Worm (Caenorhabditis elegans) whole organism, dauer: ENCODE results near the gene clec-214.

ENCODE experiments used
- unc-62 ChIP-seq: sonication (generic microtip); optimal IDR thresholded peaks from 2 replicates; lab custom pipeline; 2017; ENCODE audit warnings: missing biosample characterization, missing genetic modification reagents, missing genetic modification characterization

clec-214 gene

DNA sequence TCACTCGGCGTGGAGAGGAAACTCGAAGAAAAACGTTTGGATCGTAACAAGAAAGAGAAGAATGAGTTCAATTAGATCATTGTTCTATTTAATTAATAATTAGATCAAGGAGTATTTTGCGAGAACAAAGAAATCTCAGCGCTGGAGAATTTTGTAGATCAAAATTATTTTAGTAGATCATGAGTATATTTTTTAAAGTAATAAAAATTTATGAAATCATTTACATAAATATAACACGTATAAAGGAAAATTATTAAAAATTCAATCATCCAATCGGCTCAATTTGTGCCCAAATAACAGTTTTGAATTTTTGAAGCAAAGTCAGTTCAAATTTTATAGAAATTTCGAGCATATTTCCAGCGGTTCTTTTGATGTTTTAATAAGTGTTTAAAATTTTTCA lies 14.0 kb downstream of the clec-214 start, which contains the start of gene C50E3.13:
TSS of gene C50E3.13 (minus strand) at position 101 of the 400 bp plus-strand sequence.
- TF ChIP-seq unc-62 (GFP tag; lab: Kevin White, UChicago), result no peak

DNA sequence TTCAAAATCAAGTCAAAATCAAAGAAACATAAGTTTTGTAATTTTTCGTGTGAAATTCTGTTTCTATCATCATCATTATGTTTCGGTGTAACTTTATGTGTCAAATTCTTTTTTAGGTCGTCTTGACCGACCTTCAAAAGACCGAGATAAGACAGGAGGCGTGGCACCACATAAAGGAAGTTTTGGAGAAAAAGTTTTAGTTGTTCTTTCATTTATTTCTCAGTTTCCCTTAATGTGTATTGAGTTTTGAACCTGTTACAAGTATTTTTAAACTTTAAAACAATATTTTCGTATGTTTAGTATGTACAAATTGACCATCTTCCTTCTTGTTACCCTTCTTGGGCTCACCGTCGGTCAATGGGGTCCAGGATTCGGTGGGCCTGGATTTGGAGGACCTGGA lies 14.5 kb downstream of the clec-214 start, which contains the start of gene grsp-4:
TSS of gene grsp-4 (plus strand) at position 301 of the 400 bp plus-strand sequence.
- no peak for TF ChIP-seq unc-62 (GFP tag; lab: Kevin White, UChicago)

DNA sequence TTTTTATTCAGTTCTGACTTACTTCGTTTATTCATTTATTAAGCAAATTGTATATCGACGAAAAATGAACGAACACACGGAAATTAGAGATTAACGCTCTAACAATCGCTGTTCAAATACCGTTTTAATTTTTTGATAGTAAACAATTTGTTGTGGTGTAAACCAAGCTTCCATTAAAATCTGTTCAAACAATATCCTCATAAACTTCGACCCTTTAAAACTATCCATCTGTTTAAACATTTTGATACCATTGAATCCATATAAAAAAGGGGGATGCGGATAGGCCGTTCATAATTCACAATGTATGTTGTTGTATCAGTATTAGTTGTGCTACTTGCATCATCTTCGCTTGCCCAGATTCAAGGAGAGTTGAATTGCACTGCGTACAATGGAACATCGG lies 16.4 kb downstream of the clec-214 start, which contains the start of gene F07C4.6:
TSS of gene F07C4.6 (plus strand) at position 301 of the 400 bp plus-strand sequence.
- TF ChIP-seq unc-62 (GFP tag; lab: Kevin White, UChicago), result no peak

DNA sequence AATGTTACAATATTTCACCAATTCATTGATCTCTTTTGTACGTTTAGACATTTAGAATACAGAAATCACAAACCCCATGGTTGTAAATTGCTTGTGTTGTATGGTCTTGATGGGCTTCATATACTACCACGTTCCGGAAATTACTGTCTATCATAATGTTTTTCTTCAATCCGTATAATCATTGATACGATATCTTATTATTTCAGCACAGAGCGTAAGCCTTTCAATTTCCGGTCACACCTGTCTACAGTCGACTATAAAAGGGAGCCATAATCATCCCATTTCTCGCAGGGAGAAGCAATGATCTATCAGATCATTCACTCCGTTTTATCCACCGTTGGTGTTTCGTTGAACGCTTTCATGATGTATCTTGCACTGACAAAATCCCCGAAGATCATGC lies 19.3 kb downstream of the clec-214 start, which contains the start of gene srd-30:
TSS of gene srd-30 (plus strand) at position 301 of the 400 bp plus-strand sequence.
- TF ChIP-seq unc-62 (GFP tag; lab: Kevin White, UChicago), result no peak

DNA sequence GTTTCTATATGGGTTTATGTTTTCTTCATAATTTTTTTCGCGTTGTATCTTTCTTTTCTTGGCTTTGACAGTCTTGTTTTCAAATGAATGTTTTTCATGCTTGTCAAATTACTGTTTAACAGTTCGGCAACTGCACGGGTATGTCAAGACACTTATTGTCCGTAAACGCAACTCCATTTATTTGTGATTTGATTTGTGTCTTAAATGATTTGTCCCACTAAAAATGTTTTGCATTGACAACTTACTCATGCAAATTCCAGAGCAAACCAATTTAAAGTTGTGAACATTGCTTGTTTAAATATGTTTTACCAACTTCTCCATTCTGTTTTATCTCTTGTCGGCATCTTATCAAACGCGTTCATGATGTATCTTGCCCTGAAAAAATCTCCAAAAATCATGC lies 21.6 kb downstream of the clec-214 start, which contains the start of gene srd-25:
TSS of gene srd-25 (plus strand) at position 301 of the 400 bp plus-strand sequence.
- no peak for TF ChIP-seq unc-62 (GFP tag; lab: Kevin White, UChicago)

DNA sequence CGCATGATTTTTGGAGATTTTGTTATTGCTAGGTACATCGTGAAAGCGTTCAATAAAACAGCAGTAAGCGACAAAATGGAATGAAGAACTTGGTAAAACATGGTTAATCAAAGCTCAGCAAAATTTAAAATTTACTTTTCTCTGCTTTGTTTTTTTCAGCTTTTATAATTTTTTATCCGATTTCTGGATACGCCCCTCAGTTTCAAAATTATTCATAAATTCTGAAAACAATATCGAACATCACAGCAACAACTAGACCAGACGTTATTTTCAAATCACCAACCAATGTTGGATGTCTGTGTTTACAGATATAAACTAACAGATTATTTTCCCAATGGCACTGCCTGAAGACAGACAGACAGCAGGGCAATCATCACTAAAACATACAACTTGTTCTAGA lies 24.5 kb downstream of the clec-214 start, which contains the start of gene srd-31:
TSS of gene srd-31 (minus strand) at position 101 of the 400 bp plus-strand sequence.
- TF ChIP-seq unc-62 (GFP tag; lab: Kevin White, UChicago), result no peak

DNA sequence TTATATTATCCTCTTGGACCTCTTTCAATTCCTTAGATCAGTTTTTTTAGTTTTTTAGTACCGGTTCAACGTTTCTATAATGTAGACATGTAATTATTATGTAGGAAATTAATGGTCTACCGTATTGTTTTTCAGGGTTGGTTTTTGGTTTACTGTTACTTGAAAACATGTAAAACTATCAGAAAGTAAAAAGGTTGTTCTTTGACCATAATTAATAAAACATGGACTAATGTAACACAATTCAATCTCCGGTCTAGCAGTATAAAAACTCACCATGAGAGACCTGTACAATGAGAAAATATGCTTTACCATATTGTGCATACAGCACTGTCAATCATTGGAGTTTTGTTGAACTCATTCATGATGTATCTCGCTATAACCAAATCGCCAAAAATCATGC lies 25.3 kb downstream of the clec-214 start, which contains the start of gene srd-29:
TSS of gene srd-29 (plus strand) at position 301 of the 400 bp plus-strand sequence.
- no peak for TF ChIP-seq unc-62 (GFP tag; lab: Kevin White, UChicago)

DNA sequence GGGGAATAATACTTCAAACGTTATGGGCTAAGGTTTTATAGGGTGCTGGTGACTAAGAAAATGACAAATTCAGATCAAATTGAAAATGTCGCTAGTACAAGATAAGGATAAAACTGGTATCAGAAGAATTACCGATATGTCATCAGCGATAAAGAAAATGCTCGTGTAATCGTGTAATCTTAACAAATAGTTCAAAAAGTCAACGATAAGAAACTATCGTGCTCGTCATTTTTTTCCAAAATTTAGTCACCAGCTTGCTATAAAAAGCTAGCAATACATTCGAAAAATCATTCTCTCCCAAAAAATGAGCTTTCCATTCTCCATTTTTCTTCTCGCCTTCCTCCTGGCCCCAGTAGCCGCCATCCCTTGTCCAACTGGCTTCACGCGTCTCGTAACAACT lies 27.6 kb downstream of the clec-214 start, which contains the start of gene clec-45:
TSS of gene clec-45 (plus strand) at position 301 of the 400 bp plus-strand sequence.
- no peak for TF ChIP-seq unc-62 (GFP tag; lab: Kevin White, UChicago)

DNA sequence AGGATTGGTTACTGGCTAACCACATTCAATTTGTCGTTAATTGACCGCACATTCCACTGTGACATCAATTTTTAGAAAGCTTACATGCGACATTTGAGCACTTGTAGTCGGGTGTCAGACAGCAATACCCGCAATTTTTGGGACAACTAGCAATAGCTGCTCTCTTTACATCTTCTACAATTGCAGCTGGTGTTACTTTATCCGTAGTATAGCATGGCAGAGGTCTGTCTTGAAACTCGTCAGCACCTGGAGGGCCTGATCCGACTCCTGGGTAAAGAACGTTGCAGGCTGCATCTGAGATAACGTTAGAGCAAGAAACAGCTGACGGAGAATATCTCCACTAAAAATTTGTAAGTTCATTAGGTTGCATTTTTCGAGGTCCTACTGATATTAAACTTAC lies 29.2 kb downstream of the clec-214 start:
- TF ChIP-seq unc-62 (GFP tag; lab: Kevin White, UChicago), result no peak

DNA sequence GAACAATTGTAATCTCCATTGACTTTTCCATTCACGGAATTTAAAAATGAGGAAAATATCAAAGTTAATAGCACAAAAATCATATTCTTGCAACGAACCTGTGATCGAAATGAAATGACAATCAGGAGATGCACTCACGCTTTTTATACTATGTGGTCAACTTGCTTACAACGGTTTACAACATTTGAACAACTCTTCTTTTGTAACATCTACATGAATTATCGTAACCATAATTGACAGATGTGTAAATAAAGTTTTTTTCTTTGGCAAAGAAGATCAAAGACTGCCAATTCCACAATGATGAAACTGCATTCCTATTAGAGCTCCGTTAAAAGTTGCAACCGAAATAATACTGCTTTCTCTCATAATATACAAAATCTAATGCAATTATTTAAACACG lies 29.6 kb downstream of the clec-214 start, which contains the start of gene F07C4.10:
TSS of gene F07C4.10 (minus strand) at position 101 of the 400 bp plus-strand sequence.
- TF ChIP-seq unc-62 (GFP tag; lab: Kevin White, UChicago), result no peak

DNA sequence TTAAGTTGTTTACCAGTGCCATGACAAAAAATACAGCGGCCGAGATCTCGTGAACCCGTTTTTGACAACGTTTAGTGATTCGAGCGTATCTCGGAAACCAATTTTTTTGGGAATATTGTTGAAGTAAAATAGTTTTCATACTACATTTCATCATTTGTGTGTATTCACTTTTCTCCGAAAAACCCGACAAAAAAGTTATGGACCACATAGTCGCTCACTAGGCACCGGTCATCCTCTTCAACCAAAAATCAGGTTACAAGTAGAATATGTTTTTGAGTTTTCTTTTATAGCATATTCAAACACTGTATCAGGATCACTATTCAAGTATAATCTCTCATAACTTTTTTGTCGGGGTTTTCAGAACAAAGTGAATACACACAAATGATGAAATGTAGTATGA lies 31.5 kb downstream of the clec-214 start:
- TF ChIP-seq unc-62 (GFP tag; lab: Kevin White, UChicago), result no peak

DNA sequence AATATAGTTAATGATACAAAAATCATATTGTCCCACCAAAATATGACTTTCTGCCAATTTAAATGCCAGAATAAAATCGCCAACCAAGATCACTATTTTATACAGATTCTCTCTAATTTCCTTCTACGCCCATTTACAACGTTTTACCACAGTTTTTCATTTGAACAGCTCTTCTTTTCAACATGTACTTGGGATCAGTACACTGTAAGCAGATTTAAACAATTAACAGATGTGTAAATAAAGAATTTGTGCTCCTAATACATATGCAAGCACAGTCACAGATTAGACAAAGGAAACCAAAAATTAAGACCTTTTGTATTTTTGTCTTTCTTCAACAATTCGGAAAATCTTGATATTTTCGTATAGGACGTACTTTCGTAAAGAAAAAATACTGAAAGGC lies 33.2 kb downstream of the clec-214 start, which contains the start of gene F07C4.11:
TSS of gene F07C4.11 (minus strand) at position 101 of the 400 bp plus-strand sequence.
- no peak for TF ChIP-seq unc-62 (GFP tag; lab: Kevin White, UChicago)

DNA sequence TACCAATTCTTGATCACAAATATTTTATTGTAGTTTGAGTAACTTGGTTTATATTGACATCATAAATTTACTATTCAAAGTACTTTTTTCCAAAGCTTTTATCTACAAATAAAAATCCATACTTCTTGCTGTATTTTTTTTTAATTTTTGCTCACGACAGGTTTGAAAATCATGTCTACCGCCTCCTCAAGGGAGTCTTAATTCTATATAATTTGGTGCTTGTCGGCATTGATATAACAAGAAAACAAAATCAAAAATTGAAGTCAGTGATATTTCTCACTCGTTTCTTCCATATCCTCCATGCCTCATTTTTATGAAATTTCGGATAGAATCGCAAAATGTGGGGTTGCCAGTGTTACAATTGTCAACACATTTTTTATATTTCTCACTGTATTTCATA lies 35.3 kb downstream of the clec-214 start, which contains the start of gene str-47:
TSS of gene str-47 (plus strand) at position 301 of the 400 bp plus-strand sequence.
- TF ChIP-seq unc-62 (GFP tag; lab: Kevin White, UChicago), result no peak

DNA sequence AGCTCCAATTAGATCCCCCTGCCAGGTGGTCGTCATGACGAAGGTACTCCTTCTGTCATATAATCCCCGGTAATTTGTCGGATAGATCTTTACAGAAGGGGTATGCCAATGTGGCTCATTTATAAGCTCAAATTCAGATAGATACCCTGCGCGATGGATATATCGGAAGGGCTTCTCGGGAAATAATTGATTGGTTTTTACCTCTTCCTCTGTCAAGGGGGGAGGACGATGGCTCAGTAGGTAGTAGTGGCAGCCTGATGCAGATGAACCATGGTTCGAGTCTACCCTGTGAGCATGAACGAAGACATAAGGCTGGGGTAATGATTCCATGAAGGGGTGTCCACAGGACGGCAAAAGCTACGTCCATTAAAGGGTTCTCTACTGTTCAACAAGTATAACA lies 37.0 kb downstream of the clec-214 start:
- TF ChIP-seq unc-62 (GFP tag; lab: Kevin White, UChicago), result no peak

DNA sequence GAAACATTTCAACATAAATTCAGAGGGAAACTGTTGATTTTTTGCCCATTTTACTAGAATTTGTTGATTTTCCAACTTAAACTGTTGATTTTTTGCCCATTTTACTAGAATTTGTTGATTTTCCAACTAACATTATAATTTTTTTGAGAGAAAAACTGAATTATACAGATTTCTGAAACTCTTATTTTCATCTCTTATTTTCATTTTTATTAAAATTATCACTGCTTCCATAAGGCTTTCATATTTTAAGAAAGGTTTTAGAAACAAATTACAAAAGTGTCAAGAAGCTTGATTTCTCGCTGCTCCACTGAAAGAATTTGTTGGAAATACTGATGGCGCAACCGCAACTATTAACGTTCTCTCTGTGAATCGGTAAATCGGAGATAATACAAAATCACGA lies 39.8 kb downstream of the clec-214 start:
- TF ChIP-seq unc-62 (GFP tag; lab: Kevin White, UChicago), result no peak

DNA sequence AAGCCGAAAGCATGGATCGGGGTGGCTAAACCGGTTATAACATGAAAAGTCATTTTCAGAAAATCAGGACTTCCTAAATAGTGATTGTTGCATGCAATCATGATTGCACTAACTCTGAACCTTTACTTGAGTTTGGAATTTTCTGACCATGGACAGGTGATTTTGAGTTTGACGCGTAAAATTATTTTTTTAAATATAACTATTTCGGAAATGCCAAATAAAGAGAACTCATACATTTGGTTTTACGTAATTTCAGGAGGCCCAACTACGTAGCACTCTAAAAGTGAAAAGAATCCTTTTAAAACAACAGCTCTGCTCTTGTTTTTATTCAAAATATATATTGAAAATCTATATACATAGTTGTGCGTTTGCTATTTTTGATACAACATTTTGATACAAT lies 41.6 kb downstream of the clec-214 start, which contains the start of gene srh-234:
TSS of gene srh-234 (minus strand) at position 101 of the 400 bp plus-strand sequence.
- TF ChIP-seq unc-62 (GFP tag; lab: Kevin White, UChicago), result no peak

DNA sequence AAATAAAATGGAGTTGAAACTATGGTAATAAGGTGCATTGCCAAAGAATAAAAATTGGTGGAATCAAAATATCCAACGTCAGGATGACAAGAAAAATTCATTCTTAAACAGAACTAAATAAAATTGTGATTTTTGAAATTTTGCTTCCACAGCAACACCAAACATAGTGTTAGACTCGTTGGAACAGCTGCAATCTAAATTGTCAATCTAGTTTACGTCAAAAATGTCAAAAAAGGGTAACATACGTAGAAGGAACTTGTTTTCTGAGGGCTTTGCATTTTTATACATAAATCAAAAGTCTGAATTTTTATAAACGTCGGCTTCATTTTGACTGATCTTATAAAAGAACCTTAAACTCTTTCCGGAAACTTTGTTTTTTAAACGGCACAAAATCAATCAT lies 43.4 kb downstream of the clec-214 start, which contains the start of gene srh-200:
TSS of gene srh-200 (minus strand) at position 101 of the 400 bp plus-strand sequence.
- TF ChIP-seq unc-62 (GFP tag; lab: Kevin White, UChicago), result no peak
